Worm (Caenorhabditis elegans): Measurements from ENCODE around the gene cdk-11.1.

cdk-11.1 gene

DNA sequence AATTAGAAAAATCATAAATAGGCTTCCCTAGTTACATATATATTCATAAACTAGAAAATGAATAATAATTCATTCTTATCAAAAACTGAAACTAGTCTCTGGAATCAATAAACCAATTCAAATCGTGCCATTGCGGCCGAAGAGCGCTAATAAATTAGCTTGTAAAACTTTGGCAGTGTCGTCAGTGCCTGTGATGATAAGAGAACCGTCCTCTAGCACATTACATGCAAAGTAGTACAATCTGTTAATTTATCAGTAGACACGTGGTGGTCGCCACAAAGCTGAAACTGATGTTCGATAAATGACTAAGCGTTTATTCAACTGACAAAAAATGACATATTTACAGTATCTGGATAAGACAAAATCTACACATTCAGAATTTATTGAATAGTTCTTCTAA is 3.4 kb upstream of the cdk-11.1 start (continued):
- TF ChIP-seq hlh-11 (tag; optimal IDR thresholded peaks at IDR 0.05) (peak; percentile 82), egl-27 (tag; optimal IDR thresholded peaks at IDR 0.05) (no peak), php-3 (GFP tag; IDR thresholded peaks at IDR 0.05) (peak; percentile 98), pqm-1 (tag; optimal IDR thresholded peaks at IDR 0.05) (peak; percentile 95), tra-1 (GFP tag; IDR thresholded peaks at IDR 0.05) (peak; percentile 76), nhr-28 (tag; optimal IDR thresholded peaks at IDR 0.05) (peak; percentile 60), nhr-102 (tag; optimal IDR thresholded peaks at IDR 0.05) (peak; percentile 24), mxl-3 (GFP tag; optimal IDR thresholded peaks at IDR 0.05) (peak; percentile 88), saeg-2 (GFP tag; IDR thresholded peaks at IDR 0.05) (0 out of 2 replicates have a peak, but pooled peaks have one; percentile 35), lsy-2 (tag; optimal IDR thresholded peaks at IDR 0.05) (peak in 1 of 2 experiments; percentile 11), ceh-82 (tag; optimal IDR thresholded peaks at IDR 0.05) (no peak)

DNA sequence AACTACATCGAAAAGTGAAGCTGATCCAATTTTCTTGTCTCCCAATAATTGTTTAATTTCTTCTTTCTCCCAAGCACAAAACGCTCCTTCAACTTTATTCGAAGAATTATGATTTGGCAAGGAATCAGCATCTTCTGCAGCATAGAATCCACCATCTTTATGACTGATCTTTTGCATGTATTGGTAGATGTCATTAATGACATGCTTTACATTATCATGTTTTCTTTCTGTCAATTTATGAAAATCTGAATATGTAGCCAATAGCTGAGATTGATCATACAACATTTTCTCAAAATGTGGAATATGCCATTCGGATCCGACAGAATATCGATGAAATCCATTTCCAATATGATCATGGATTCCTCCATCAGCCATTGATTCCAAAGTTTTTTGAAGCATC is 1.9 kb upstream of the cdk-11.1 start:
- no peak for TF ChIP-seq mxl-3 (GFP tag; optimal IDR thresholded peaks at IDR 0.05)
- TF ChIP-seq fos-1 (tag; optimal IDR thresholded peaks at IDR 0.05), result no peak
- TF ChIP-seq egl-43 (GFP tag; IDR thresholded peaks at IDR 0.05), result no peak
- peak in 1 of 2 experiments; percentile 95 for TF ChIP-seq unc-62 (GFP tag; optimal IDR thresholded peaks at IDR 0.05 in 1 of 2)
- TF ChIP-seq unc-62 (tag; optimal IDR thresholded peaks at IDR 0.05), result no peak

DNA sequence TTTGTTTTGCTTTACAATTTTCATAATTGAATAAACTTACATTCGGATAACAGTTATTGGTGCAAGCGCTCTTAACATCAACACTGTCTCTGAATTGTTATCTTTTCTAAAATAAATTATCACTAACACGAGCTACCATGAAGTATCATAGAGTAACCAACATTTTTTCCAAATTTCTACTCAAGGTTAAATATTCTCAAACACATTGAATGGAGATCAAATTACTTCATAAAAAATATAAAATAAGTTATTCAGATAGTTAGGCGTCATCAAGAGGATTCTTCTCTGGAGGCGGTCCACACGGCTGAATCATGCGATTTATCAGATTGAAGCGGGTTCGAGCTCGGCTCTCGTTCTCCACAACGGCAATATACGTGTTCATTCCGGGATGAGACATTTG is 629 bp upstream of the cdk-11.1 start, which contains the start of gene B0495.5:
Gene B0495.5 (minus strand): TSS at position 101 of the 400 bp plus-strand sequence.
- TF ChIP-seq unc-62 (GFP tag; optimal IDR thresholded peaks at IDR 0.05 in 1 of 2) (peak in 1 of 2 experiments; percentile 1), unc-62 (tag; optimal IDR thresholded peaks at IDR 0.05) (no peak), F10B5.3 (tag; optimal IDR thresholded peaks at IDR 0.05) (no peak)

- TF ChIP-seq hlh-30 (tag; optimal IDR thresholded peaks at IDR 0.05; ENCODE audit: insufficient read depth), result no peak
- TF ChIP-seq mxl-3 (GFP tag; optimal IDR thresholded peaks at IDR 0.05), result no peak
- peak; percentile 94 for TF ChIP-seq aha-1 (tag)
- no peak for TF ChIP-seq skn-1 (tag; optimal IDR thresholded peaks at IDR 0.05)
- no peak for TF ChIP-seq aly-2 (tag; optimal IDR thresholded peaks at IDR 0.05)
Measured at ce11 chrII:7704387-7704786, 5.4 kb downstream of the cdk-11.1 start.

DNA sequence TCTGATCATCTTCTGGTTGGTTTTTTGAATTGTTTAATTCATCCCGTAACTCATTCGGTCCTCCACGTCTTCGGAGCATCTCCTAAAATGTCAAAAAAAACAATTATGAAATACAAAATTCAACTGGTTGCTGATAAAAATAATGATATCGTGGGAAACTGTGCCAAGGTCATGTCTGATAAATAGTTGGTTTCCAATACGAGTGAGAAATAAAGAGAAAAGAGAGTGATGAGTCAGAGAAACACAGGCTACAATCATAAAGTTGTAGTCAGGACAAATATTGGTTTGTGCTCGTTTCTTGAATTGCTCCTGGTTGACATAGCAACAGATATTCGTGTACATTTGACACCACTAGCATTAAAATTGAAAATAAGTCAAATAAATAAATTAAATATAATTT is 6.1 kb downstream of the cdk-11.1 start, which contains the start of gene B0495.7:
Gene B0495.7 (minus strand): TSS at position 82 of the 400 bp plus-strand sequence.
- TF ChIP-seq dmd-6 (GFP tag; IDR thresholded peaks at IDR 0.05), result peak; percentile 53; the same call in 1 of the 2 replicates
- no peak for TF ChIP-seq D1046.2 (GFP tag; IDR thresholded peaks at IDR 0.05)
- no peak for TF ChIP-seq duxl-1 (tag; optimal IDR thresholded peaks at IDR 0.05; ENCODE audit: poor library complexity)
- TF ChIP-seq nhr-11 (tag; optimal IDR thresholded peaks at IDR 0.05), result peak; percentile 70
- peak; percentile 76 for TF ChIP-seq pqm-1 (tag; optimal IDR thresholded peaks at IDR 0.05)
- TF ChIP-seq spr-3 (GFP tag; optimal IDR thresholded peaks at IDR 0.05), result no peak
- no peak for TF ChIP-seq daf-16 (GFP tag; optimal IDR thresholded peaks at IDR 0.05)
- peak; percentile 72 for TF ChIP-seq daf-16 (tag; optimal IDR thresholded peaks at IDR 0.05)
- TF ChIP-seq hlh-11 (tag; optimal IDR thresholded peaks at IDR 0.05), result peak; percentile 48
- TF ChIP-seq vab-7 (GFP tag; IDR thresholded peaks at IDR 0.05), result no peak
- peak; percentile 7 for TF ChIP-seq mes-2 (tag; optimal IDR thresholded peaks at IDR 0.05; ENCODE audit: poor library complexity, severe bottlenecking)
- 0 out of 2 replicates have a peak, but pooled peaks have one; percentile 40 for TF ChIP-seq lin-38 (GFP tag; IDR thresholded peaks at IDR 0.05)
- no peak for TF ChIP-seq nhr-76 (tag; optimal IDR thresholded peaks at IDR 0.05)
- peak; percentile 93 for TF ChIP-seq nhr-28 (tag; optimal IDR thresholded peaks at IDR 0.05)
- peak; percentile 44 for TF ChIP-seq dve-1 (tag; optimal IDR thresholded peaks at IDR 0.05; ENCODE audit: insufficient read depth)
- TF ChIP-seq nhr-41 (GFP tag; IDR thresholded peaks at IDR 0.05), result peak; percentile 36; the same call in 1 of the 2 replicates
- TF ChIP-seq lsy-2 (tag; optimal IDR thresholded peaks at IDR 0.05), result peak in 1 of 2 experiments; percentile 11
- peak; percentile 11 for TF ChIP-seq nhr-102 (tag; optimal IDR thresholded peaks at IDR 0.05)
